Fruit fly (Drosophila melanogaster) S2 (cell line): ENCODE data around the gene hmw.

Source experiments
- CG8478 ChIP-seq: fragments of >200 bp; optimal IDR thresholded peaks from 2 replicates; lab custom pipeline; 2018
- CTCF ChIP-seq, 2 experiments: fragments of >200 bp; optimal IDR thresholded peaks; 2 replicates each; lab custom pipeline; 2018

dm6 chr3R:18399698-18400020, 37.9 kb downstream of the hmw start:
- TF ChIP-seq CTCF (optimal IDR thresholded peaks at IDR 0.05; lab: Kevin White, UChicago) (no peak), CG8478 (lab: Kevin White, UChicago) (no peak)
